Worm (Caenorhabditis elegans) whole organism, midembryonic: ENCODE data around the gene pak-1.

ENCODE experiments used
- T22C8.4 ChIP-seq: fragments of 200-800 bp; sonication (Bioruptor generic); IDR thresholded peaks from 2 replicates; pipeline ENCODE4 v1.3.6; 2022; ENCODE audit warnings: missing genetic modification characterization, missing compliant biosample characterization
- cog-1 ChIP-seq: sonication (generic microtip); optimal IDR thresholded peaks from 2 replicates; lab custom pipeline; 2016; ENCODE audit warnings: missing genetic modification characterization, missing compliant biosample characterization
- flt-1 ChIP-seq: fragments of 200-800 bp; sonication (Bioruptor generic); IDR thresholded peaks from 2 replicates; pipeline ENCODE4 v1.3.6; 2022; ENCODE audit warnings: missing genetic modification characterization, missing compliant biosample characterization
- med-1 ChIP-seq: sonication (generic microtip); optimal IDR thresholded peaks from 2 replicates; lab custom pipeline; 2017; ENCODE audit warnings: missing genetic modification characterization, mild to moderate bottlenecking, missing compliant biosample characterization, antibody characterized with exemption, missing genetic modification reagents; ENCODE audit not compliant: insufficient read depth
- tab-1 ChIP-seq: fragments of 200-800 bp; sonication (Bioruptor generic); IDR thresholded peaks from 2 replicates; pipeline ENCODE4 v1.3.6; 2022; ENCODE audit warnings: missing genetic modification characterization, missing compliant biosample characterization
- ztf-23 ChIP-seq: fragments of 200-800 bp; sonication (Bioruptor generic); IDR thresholded peaks from 2 replicates; pipeline ENCODE4 v1.3.6; 2022; ENCODE audit warnings: missing genetic modification reagents, missing genetic modification characterization, missing compliant biosample characterization

- no peak for TF ChIP-seq cog-1 (tag; lab: Kevin White, UChicago)
- no peak for TF ChIP-seq flt-1 (GFP tag; lab: Robert Waterston, UW)
- no peak for TF ChIP-seq ztf-23 (GFP tag; lab: Robert Waterston, UW)
- no peak for TF ChIP-seq med-1 (GFP tag; lab: Kevin White, UChicago)
- TF ChIP-seq tab-1 (GFP tag; lab: Robert Waterston, UW) = no peak
- TF ChIP-seq T22C8.4 (GFP tag; lab: Robert Waterston, UW) = no peak
These were observed 44.6 kb downstream of the pak-1 start, which contains the start of gene sups-1 for ce11 chrX:6003853-6004252.
